Fruit fly (Drosophila melanogaster) whole organism, adult: Measurements from ENCODE around the gene eIF4E1.

ENCODE experiments used
- CG11617 ChIP-seq: fragments of 200-800 bp; sonication (Bioruptor generic); optimal IDR thresholded peaks from 2 replicates; lab custom pipeline; 2017; ENCODE audit warnings: mild to moderate bottlenecking, missing biosample characterization, missing genetic modification reagents, missing genetic modification characterization
- CG12768 ChIP-seq: fragments of 200-800 bp; sonication (Bioruptor generic); optimal IDR thresholded peaks from 2 replicates; lab custom pipeline; 2017; ENCODE audit warnings: missing biosample characterization, missing genetic modification characterization, mild to moderate bottlenecking, moderate library complexity, missing genetic modification reagents
- CG14711 ChIP-seq: fragments of 200-800 bp; sonication (Bioruptor generic); optimal IDR thresholded peaks from 2 replicates; lab custom pipeline; 2018; ENCODE audit warnings: missing biosample characterization, mild to moderate bottlenecking, missing genetic modification characterization, moderate library complexity
- CG5204 ChIP-seq: fragments of 200-800 bp; sonication (Bioruptor generic); optimal IDR thresholded peaks from 2 replicates; lab custom pipeline; 2016; ENCODE audit warnings: missing biosample characterization, missing genetic modification characterization
- CG7045 ChIP-seq: fragments of 200-800 bp; sonication (Bioruptor generic); optimal IDR thresholded peaks from 2 replicates; lab custom pipeline; 2017; ENCODE audit warnings: missing biosample characterization, mild to moderate bottlenecking, missing genetic modification characterization
- Mnt ChIP-seq: fragments of 200-800 bp; sonication (Bioruptor generic); optimal IDR thresholded peaks from 2 replicates; lab custom pipeline; 2016; ENCODE audit warnings: missing biosample characterization, mild to moderate bottlenecking, missing genetic modification characterization
- kay ChIP-seq: fragments of 200-800 bp; sonication (Bioruptor generic); peaks from one replicate; lab custom pipeline; 2016; ENCODE audit warnings: missing biosample characterization, missing genetic modification characterization, borderline replicate concordance
- ovo ChIP-seq: fragments of 200-800 bp; sonication (Bioruptor generic); optimal IDR thresholded peaks from 2 replicates; lab custom pipeline; 2016; ENCODE audit warnings: missing biosample characterization, missing genetic modification characterization
- pad ChIP-seq: fragments of 200-800 bp; sonication (Bioruptor generic); optimal IDR thresholded peaks from 3 replicates; lab custom pipeline; 2017; ENCODE audit warnings: missing biosample characterization, missing genetic modification characterization, mild to moderate bottlenecking, moderate library complexity, missing genetic modification reagents

dm6 chr3L:9364131-9364530, 38.1 kb downstream of the eIF4E1 start, which contains the start of gene mRRF1:
- TF ChIP-seq CG12768 (GFP tag; lab: Kevin White, UChicago), result no peak
- TF ChIP-seq CG7045, result no peak
- TF ChIP-seq CG14711 (tag; lab: Kevin White, UChicago), result no peak
- peak; percentile 27 for TF ChIP-seq kay (GFP tag; lab: Kevin White, UChicago)
- TF ChIP-seq CG5204, result no peak
- TF ChIP-seq Mnt (GFP tag; lab: Kevin White, UChicago), result no peak
- no peak for TF ChIP-seq ovo (GFP tag; lab: Kevin White, UChicago)
- TF ChIP-seq pad (GFP tag; lab: Kevin White, UChicago), result no peak
- no peak for TF ChIP-seq CG11617 (GFP tag; lab: Kevin White, UChicago)
